Fruit fly (Drosophila melanogaster) whole organism, embryonic: ENCODE data around the gene CG43339.

Source experiments
- ATbp ChIP-seq: fragments of 200-800 bp; sonication (Bioruptor generic); optimal IDR thresholded peaks from 2 replicates; lab custom pipeline; 2017; ENCODE audit warnings: missing biosample characterization, mild to moderate bottlenecking, missing genetic modification characterization, missing genetic modification reagents
- Bdp1 ChIP-seq: fragments of 200-800 bp; sonication (Bioruptor generic); optimal IDR thresholded peaks from 3 replicates; lab custom pipeline; 2016; ENCODE audit warnings: missing biosample characterization, missing genetic modification characterization
- CG11696 ChIP-seq: fragments of 200-800 bp; sonication (Bioruptor generic); IDR thresholded peaks from 2 replicates; pipeline ENCODE4 v1.3.6; 2022; ENCODE audit warnings: missing biosample characterization, missing genetic modification characterization
- CG13287 ChIP-seq: fragments of 200-800 bp; sonication (Bioruptor generic); IDR thresholded peaks from 2 replicates; pipeline ENCODE4 v1.3.6; 2022; ENCODE audit warnings: missing biosample characterization, missing genetic modification characterization; ENCODE audit not compliant: partially characterized antibody
- CG15601 ChIP-seq: fragments of 200-800 bp; sonication (Bioruptor generic); optimal IDR thresholded peaks from 3 replicates; lab custom pipeline; 2019; ENCODE audit warnings: missing biosample characterization, mild to moderate bottlenecking, missing genetic modification characterization, moderate library complexity
- CG15696 ChIP-seq: fragments of 200-800 bp; sonication (Bioruptor generic); optimal IDR thresholded peaks from 2 replicates; lab custom pipeline; 2019; ENCODE audit warnings: missing biosample characterization, mild to moderate bottlenecking, missing genetic modification characterization, moderate library complexity
- CG1602 ChIP-seq: fragments of 200-800 bp; sonication (Bioruptor generic); optimal IDR thresholded peaks from 3 replicates; lab custom pipeline; 2016; ENCODE audit warnings: missing biosample characterization, missing genetic modification characterization
- CG1603 ChIP-seq: fragments of 200-800 bp; sonication (Bioruptor generic); optimal IDR thresholded peaks from 2 replicates; lab custom pipeline; 2019; ENCODE audit warnings: missing biosample characterization, mild to moderate bottlenecking, missing genetic modification characterization, moderate library complexity
- CG17912 ChIP-seq: fragments of 200-800 bp; sonication (Bioruptor generic); optimal IDR thresholded peaks from 2 replicates; lab custom pipeline; 2018; ENCODE audit warnings: missing biosample characterization, mild to moderate bottlenecking, missing genetic modification characterization
- CG2199 ChIP-seq: fragments of 200-800 bp; sonication (Bioruptor generic); IDR thresholded peaks from 3 replicates; pipeline ENCODE4 v1.3.6; 2022; ENCODE audit warnings: missing biosample characterization, missing genetic modification characterization
- CG2202 ChIP-seq: fragments of 200-800 bp; sonication (Bioruptor generic); optimal IDR thresholded peaks from 2 replicates; lab custom pipeline; 2018; ENCODE audit warnings: missing biosample characterization, mild to moderate bottlenecking, missing genetic modification characterization
- CG3407 ChIP-seq: fragments of 200-800 bp; sonication (Bioruptor generic); optimal IDR thresholded peaks from 2 replicates; lab custom pipeline; 2018; ENCODE audit warnings: missing biosample characterization, mild to moderate bottlenecking, missing genetic modification characterization
- CG3995 ChIP-seq: fragments of 200-800 bp; sonication (Bioruptor generic); optimal IDR thresholded peaks from 3 replicates; lab custom pipeline; 2016; ENCODE audit warnings: missing biosample characterization, missing genetic modification characterization
- CG4360 ChIP-seq: fragments of 200-800 bp; sonication (Bioruptor generic); IDR thresholded peaks from 2 replicates; pipeline ENCODE4 v1.3.6; 2022; ENCODE audit warnings: missing biosample characterization, missing genetic modification characterization
- CG7928 ChIP-seq: fragments of 200-800 bp; sonication (Bioruptor generic); optimal IDR thresholded peaks from 2 replicates; lab custom pipeline; 2017; ENCODE audit warnings: missing biosample characterization, mild to moderate bottlenecking, missing genetic modification characterization
- CG8290 ChIP-seq, 3 experiments: fragments of 200-800 bp; sonication (Bioruptor generic); optimal IDR thresholded peaks; 2 replicates each; lab custom pipeline; 2016 to 2019; ENCODE audit warnings: missing biosample characterization in 3 of 3, missing genetic modification characterization in 3 of 3, mild to moderate bottlenecking in 2 of 3, moderate library complexity in 1 of 3
- CG8478 ChIP-seq: fragments of >200 bp; optimal IDR thresholded peaks from 2 replicates; lab custom pipeline; 2018
- CG8765 ChIP-seq: fragments of 200-800 bp; sonication (Bioruptor generic); IDR thresholded peaks from 2 replicates; pipeline ENCODE4 v1.3.6; 2022; ENCODE audit warnings: missing biosample characterization, missing genetic modification characterization
- CG9215 ChIP-seq: fragments of 200-800 bp; sonication (Bioruptor generic); IDR thresholded peaks from 2 replicates; pipeline ENCODE4 v1.3.6; 2022; ENCODE audit warnings: missing biosample characterization, missing genetic modification characterization
- CHES-1-like ChIP-seq: fragments of 200-800 bp; sonication (Bioruptor generic); optimal IDR thresholded peaks from 2 replicates; lab custom pipeline; 2016; ENCODE audit warnings: missing biosample characterization, missing genetic modification characterization
- Camta ChIP-seq: fragments of 200-800 bp; sonication (Bioruptor generic); optimal IDR thresholded peaks from 2 replicates; lab custom pipeline; 2016; ENCODE audit warnings: missing biosample characterization, missing genetic modification characterization
- Chrac-16 ChIP-seq: fragments of 200-800 bp; sonication (Bioruptor generic); optimal IDR thresholded peaks from 3 replicates; lab custom pipeline; 2016; ENCODE audit warnings: missing biosample characterization, missing genetic modification characterization
- D ChIP-seq, 2 experiments: fragments of 200-800 bp in 1 of 2; fragments of >200 bp in 1 of 2; sonication (Bioruptor generic) in 1 of 2; optimal IDR thresholded peaks; 2 replicates in 1 of 2; 3 replicates in 1 of 2; lab custom pipeline; 2017; ENCODE audit warnings: mild to moderate bottlenecking in 1 of 2, missing biosample characterization in 1 of 2, missing genetic modification characterization in 1 of 2, missing genetic modification reagents in 1 of 2
- Dip2 ChIP-seq: fragments of 200-800 bp; sonication (Bioruptor generic); IDR thresholded peaks from 2 replicates; pipeline ENCODE4 v1.3.6; 2022; ENCODE audit warnings: missing biosample characterization, missing genetic modification characterization
- E2f1 ChIP-seq: fragments of 200-800 bp; sonication (Bioruptor generic); IDR thresholded peaks from 2 replicates; pipeline ENCODE4 v1.3.6; 2022; ENCODE audit warnings: missing biosample characterization, missing genetic modification characterization
- Ets65A ChIP-seq: fragments of 200-800 bp; sonication (Bioruptor generic); peaks from one replicate; lab custom pipeline; 2016; ENCODE audit warnings: missing biosample characterization, missing genetic modification characterization
- Ets97D ChIP-seq: fragments of 200-800 bp; sonication (Bioruptor generic); optimal IDR thresholded peaks from 3 replicates; lab custom pipeline; 2016; ENCODE audit warnings: missing biosample characterization, missing genetic modification characterization
- HmgZ ChIP-seq: fragments of 200-800 bp; sonication (Bioruptor generic); optimal IDR thresholded peaks from 2 replicates; lab custom pipeline; 2018; ENCODE audit warnings: missing biosample characterization, mild to moderate bottlenecking, missing genetic modification characterization
- Jarid2 ChIP-seq: fragments of 200-800 bp; sonication (Bioruptor generic); optimal IDR thresholded peaks from 3 replicates; lab custom pipeline; 2017; ENCODE audit warnings: mild to moderate bottlenecking, missing biosample characterization, missing genetic modification reagents, missing genetic modification characterization
- Kr ChIP-seq: fragments of 200-800 bp; sonication (Bioruptor generic); optimal IDR thresholded peaks from 2 replicates; lab custom pipeline; 2017; ENCODE audit warnings: missing biosample characterization, mild to moderate bottlenecking, missing genetic modification characterization
- Lpt ChIP-seq: fragments of >200 bp; optimal IDR thresholded peaks from 2 replicates; lab custom pipeline; 2018; ENCODE audit warnings: missing biosample characterization, missing genetic modification characterization
- Meics ChIP-seq: fragments of 200-800 bp; sonication (Bioruptor generic); optimal IDR thresholded peaks from 2 replicates; lab custom pipeline; 2017; ENCODE audit warnings: missing biosample characterization, mild to moderate bottlenecking, missing genetic modification characterization
- Poxn ChIP-seq: fragments of 200-800 bp; sonication (Bioruptor generic); IDR thresholded peaks from 2 replicates; pipeline ENCODE4 v1.3.6; 2022; ENCODE audit warnings: missing biosample characterization, missing genetic modification characterization
- cg ChIP-seq: fragments of 200-800 bp; sonication (Bioruptor generic); optimal IDR thresholded peaks from 3 replicates; lab custom pipeline; 2019; ENCODE audit warnings: missing biosample characterization, mild to moderate bottlenecking, missing genetic modification characterization, moderate library complexity
- en ChIP-seq: fragments of 200-800 bp; sonication (Bioruptor generic); optimal IDR thresholded peaks from 2 replicates; lab custom pipeline; 2016; ENCODE audit warnings: missing biosample characterization, missing genetic modification characterization
- esg ChIP-seq: fragments of 200-800 bp; sonication (Bioruptor generic); conservative IDR thresholded peaks from 2 replicates; pipeline ENCODE4 v1.3.6; 2022; ENCODE audit warnings: missing biosample characterization, missing genetic modification characterization
- fd3F ChIP-seq: fragments of 200-800 bp; sonication (Bioruptor generic); optimal IDR thresholded peaks from 2 replicates; lab custom pipeline; 2018; ENCODE audit warnings: missing biosample characterization, mild to moderate bottlenecking, missing genetic modification characterization, moderate library complexity
- fu2 ChIP-seq: fragments of 200-800 bp; sonication (Bioruptor generic); optimal IDR thresholded peaks from 2 replicates; lab custom pipeline; 2016; ENCODE audit warnings: missing biosample characterization, missing genetic modification characterization
- gem ChIP-seq: fragments of 200-800 bp; sonication (Bioruptor generic); optimal IDR thresholded peaks from 2 replicates; lab custom pipeline; 2019; ENCODE audit warnings: missing biosample characterization, mild to moderate bottlenecking, missing genetic modification characterization, moderate library complexity
- grau ChIP-seq: fragments of 200-800 bp; optimal IDR thresholded peaks from 3 replicates; lab custom pipeline; 2019; ENCODE audit warnings: missing biosample characterization, mild to moderate bottlenecking, missing genetic modification characterization, moderate library complexity
- lab ChIP-seq: fragments of 200-800 bp; sonication (Bioruptor generic); optimal IDR thresholded peaks from 3 replicates; lab custom pipeline; 2017; ENCODE audit warnings: missing biosample characterization, missing genetic modification characterization, mild to moderate bottlenecking, moderate library complexity, missing genetic modification reagents
- lov ChIP-seq, 2 experiments: fragments of 200-800 bp in 1 of 2; fragments of >200 bp in 1 of 2; sonication (Bioruptor generic) in 1 of 2; IDR thresholded peaks in 1 of 2; optimal IDR thresholded peaks in 1 of 2; 2 replicates in 1 of 2; 3 replicates in 1 of 2; pipeline versions ENCODE4 v1.3.6 to Lab custom; 2017 to 2022; ENCODE audit warnings: missing biosample characterization in 1 of 2, missing genetic modification characterization in 1 of 2
- odd ChIP-seq: fragments of 200-800 bp; sonication (Bioruptor generic); optimal IDR thresholded peaks from 2 replicates; lab custom pipeline; 2017; ENCODE audit warnings: missing biosample characterization, mild to moderate bottlenecking, missing genetic modification characterization
- p53 ChIP-seq: fragments of 200-800 bp; sonication (Bioruptor generic); optimal IDR thresholded peaks from 2 replicates; lab custom pipeline; 2016; ENCODE audit warnings: missing biosample characterization, missing genetic modification characterization
- pan ChIP-seq, 4 experiments: fragments of >200 bp in 3 of 4; fragments of 200-800 bp in 1 of 4; sonication (Bioruptor generic) in 1 of 4; optimal IDR thresholded peaks in 3 of 4; IDR thresholded peaks in 1 of 4; 2 replicates each; pipeline versions ENCODE4 v1.3.6 to Lab custom; 2017 to 2022; ENCODE audit warnings: missing biosample characterization in 2 of 4, missing genetic modification characterization in 2 of 4, mixed read lengths in 1 of 4
- sim ChIP-seq: fragments of 200-800 bp; sonication (Bioruptor generic); IDR thresholded peaks from 2 replicates; pipeline ENCODE4 v1.3.6; 2022; ENCODE audit warnings: missing biosample characterization, missing genetic modification characterization
- sna ChIP-seq: fragments of 200-800 bp; sonication (Bioruptor generic); IDR thresholded peaks from 2 replicates; pipeline ENCODE4 v1.3.6; 2022; ENCODE audit warnings: missing biosample characterization, missing genetic modification characterization; ENCODE audit not compliant: partially characterized antibody
- stc ChIP-seq: fragments of 200-800 bp; sonication (Bioruptor generic); IDR thresholded peaks from 2 replicates; pipeline ENCODE4 v1.3.6; 2022; ENCODE audit warnings: missing biosample characterization, missing genetic modification characterization
- zfh1 ChIP-seq: fragments of 200-800 bp; sonication (Bioruptor generic); IDR thresholded peaks from 3 replicates; pipeline ENCODE4 v1.3.6; 2022; ENCODE audit warnings: missing biosample characterization, missing genetic modification characterization

The CG43339 gene

DNA sequence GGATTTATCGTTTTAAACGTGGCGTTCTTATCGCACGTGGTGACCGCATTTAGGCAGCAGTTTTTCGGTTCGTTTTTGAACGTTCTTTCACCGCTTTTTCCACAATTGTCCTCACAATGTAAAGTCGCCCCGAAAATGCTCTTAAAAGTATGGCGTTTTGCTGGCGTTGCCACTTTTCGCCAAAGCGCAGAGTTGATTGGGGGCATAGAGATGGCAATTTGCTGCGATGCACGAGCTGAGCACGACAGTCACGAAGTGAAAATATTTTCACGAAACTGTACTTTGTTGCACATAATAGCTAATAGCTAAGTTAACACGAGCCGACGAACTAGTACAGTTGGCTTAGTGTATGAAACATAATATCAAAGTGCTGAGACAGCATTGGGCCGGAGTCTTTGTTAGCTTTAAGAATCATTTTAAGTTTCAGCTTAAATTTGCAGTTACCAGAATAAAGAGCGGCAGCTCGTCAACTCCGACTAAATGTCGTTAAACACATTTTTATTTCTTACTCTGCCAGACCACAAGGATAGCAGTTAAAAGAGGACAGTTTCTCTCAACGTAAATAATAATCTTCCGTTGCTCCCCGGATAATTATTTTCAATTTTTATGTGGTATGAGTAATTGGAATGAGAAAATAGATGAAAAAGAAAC, 15.7 kb upstream of the CG43339 start, which contains the start of gene msl-1 (continued):
- peak; percentile 78 for TF ChIP-seq CG3995 (GFP tag; lab: Kevin White, UChicago)
- no peak for TF ChIP-seq Bdp1 (GFP tag; lab: Kevin White, UChicago)
- no peak for TF ChIP-seq CG4360 (GFP tag; lab: Robert Waterston, UW)
- TF ChIP-seq CG7928 (GFP tag; lab: Kevin White, UChicago), result no peak
- TF ChIP-seq CG1602, result no peak
- TF ChIP-seq zfh1 (GFP tag; lab: Robert Waterston, UW), result no peak
- no peak for TF ChIP-seq CG8290 (GFP tag; optimal IDR thresholded peaks at IDR 0.05; lab: Kevin White, UChicago)
- TF ChIP-seq CG8290 (tag; optimal IDR thresholded peaks at IDR 0.05; lab: Kevin White, UChicago), result peak in 1 of 2 experiments; percentile 49
- no peak for TF ChIP-seq Dip2
- TF ChIP-seq Lpt, result no peak
- TF ChIP-seq Poxn (GFP tag; lab: Robert Waterston, UW), result peak; percentile 27; the same call in 1 of the 2 replicates
- no peak for TF ChIP-seq Chrac-16 (GFP tag; lab: Kevin White, UChicago)
- TF ChIP-seq CG13287 (GFP tag; lab: Robert Waterston, UW), result peak; percentile 90
- TF ChIP-seq lov (optimal IDR thresholded peaks at IDR 0.05; lab: Kevin White, UChicago), result no peak
- 0 out of 3 replicates have a peak, but pooled peaks have one; percentile 5 for TF ChIP-seq lov (GFP tag; IDR thresholded peaks at IDR 0.05; lab: Robert Waterston, UW)
- peak; percentile 27 for TF ChIP-seq HmgZ (tag; lab: Kevin White, UChicago)
- TF ChIP-seq Jarid2 (GFP tag; lab: Kevin White, UChicago), result no peak
- TF ChIP-seq cg (GFP tag; lab: Kevin White, UChicago), result no peak
- TF ChIP-seq p53 (GFP tag; lab: Kevin White, UChicago), result no peak
- TF ChIP-seq CG11696 (GFP tag; lab: Robert Waterston, UW), result no peak
- no peak for TF ChIP-seq Meics (GFP tag; lab: Kevin White, UChicago)
- TF ChIP-seq odd (GFP tag; lab: Kevin White, UChicago), result no peak
- no peak for TF ChIP-seq gem
- TF ChIP-seq CG3407 (GFP tag; lab: Kevin White, UChicago), result no peak
- TF ChIP-seq D (optimal IDR thresholded peaks at IDR 0.05; lab: Kevin White, UChicago), result peak; percentile 25
- TF ChIP-seq D (GFP tag; optimal IDR thresholded peaks at IDR 0.05; lab: Kevin White, UChicago), result no peak
- TF ChIP-seq sim (GFP tag; lab: Robert Waterston, UW), result no peak
- no peak for TF ChIP-seq CG15601
- TF ChIP-seq CG2202 (tag; lab: Kevin White, UChicago), result no peak
- no peak for TF ChIP-seq E2f1
- TF ChIP-seq Ets97D (GFP tag; lab: Kevin White, UChicago), result peak; percentile 75
- TF ChIP-seq fd3F (GFP tag; lab: Kevin White, UChicago), result no peak
- peak; percentile 45 for TF ChIP-seq CG17912
- peak; percentile 89 for TF ChIP-seq sna (GFP tag; lab: Robert Waterston, UW)
- no peak for TF ChIP-seq esg
- TF ChIP-seq CG15696 (tag; lab: Kevin White, UChicago), result no peak
- TF ChIP-seq grau (tag; lab: Kevin White, UChicago), result no peak
- TF ChIP-seq pan (optimal IDR thresholded peaks at IDR 0.05; lab: Kevin White, UChicago), result no peak
- TF ChIP-seq pan (GFP tag; optimal IDR thresholded peaks at IDR 0.05 in 1 of 2, IDR thresholded peaks at IDR 0.05 in 1 of 2), result no peak
- TF ChIP-seq CG8765 (GFP tag; lab: Robert Waterston, UW), result peak; percentile 33; the same call in 1 of the 2 replicates
- no peak for TF ChIP-seq Kr (GFP tag; lab: Kevin White, UChicago)
- peak; percentile 95 for TF ChIP-seq Ets65A (GFP tag; lab: Kevin White, UChicago)
- TF ChIP-seq ATbp (GFP tag; lab: Kevin White, UChicago), result no peak
- peak; percentile 75 for TF ChIP-seq CG1603 (tag; lab: Kevin White, UChicago)
- no peak for TF ChIP-seq Camta (GFP tag; lab: Kevin White, UChicago)
- TF ChIP-seq lab (GFP tag; lab: Kevin White, UChicago), result no peak
- no peak for TF ChIP-seq CHES-1-like (GFP tag; lab: Kevin White, UChicago)
- no peak for TF ChIP-seq CG2199 (GFP tag; lab: Robert Waterston, UW)
- peak; percentile 25; the same call in 1 of the 2 replicates for TF ChIP-seq CG9215 (GFP tag; lab: Robert Waterston, UW)
- TF ChIP-seq fu2 (GFP tag; lab: Kevin White, UChicago), result peak; percentile 3
- no peak for TF ChIP-seq stc
- TF ChIP-seq en (GFP tag; lab: Kevin White, UChicago), result no peak
- no peak for TF ChIP-seq CG8478
